Fruit fly (Drosophila melanogaster): ENCODE measurements around the gene wat.

The wat gene

dm6 chr3R:29005622-29006018 is 14.6 kb downstream of the wat start:
- TF ChIP-seq OdsH (GFP tag; optimal IDR thresholded peaks at IDR 0.05) (no peak), ey (GFP tag; optimal IDR thresholded peaks at IDR 0.05) (no peak), Dfd (GFP tag; optimal IDR thresholded peaks at IDR 0.05) (no peak), dsf (GFP tag; optimal IDR thresholded peaks at IDR 0.05; ENCODE audit: borderline replicate concordance) (no peak), Vsx2 (GFP tag; optimal IDR thresholded peaks at IDR 0.05; ENCODE audit: partially characterized antibody) (no peak), Hnf4 (GFP tag; optimal IDR thresholded peaks at IDR 0.05) (no peak), HLH106 (tag; optimal IDR thresholded peaks at IDR 0.05) (no peak), woc (GFP tag; optimal IDR thresholded peaks at IDR 0.05) (no peak), dmrt93B (GFP tag; optimal IDR thresholded peaks at IDR 0.05) (no peak), Dif (GFP tag; optimal IDR thresholded peaks at IDR 0.05; ENCODE audit: partially characterized antibody) (no peak), Sp1 (GFP tag; optimal IDR thresholded peaks at IDR 0.05) (no peak), dl (GFP tag; optimal IDR thresholded peaks at IDR 0.05; ENCODE audit: insufficient read depth in 1 of 2, partially characterized antibody in 2 of 2) (no peak), foxo (GFP tag; optimal IDR thresholded peaks at IDR 0.05) (no peak), CG32264 (GFP tag; optimal IDR thresholded peaks at IDR 0.05) (no peak), Abd-B (GFP tag; optimal IDR thresholded peaks at IDR 0.05) (no peak)

dm6 chr3R:29004884-29005621 is 15.2 kb downstream of the wat start:
- peak in 1 of 2 experiments; percentile 5 for TF ChIP-seq foxo (GFP tag; optimal IDR thresholded peaks at IDR 0.05)
- TF ChIP-seq HLH106 (tag; optimal IDR thresholded peaks at IDR 0.05), result peak; percentile 7
- TF ChIP-seq fru (GFP tag; optimal IDR thresholded peaks at IDR 0.05), result peak; percentile 24
- TF ChIP-seq Mio (GFP tag; optimal IDR thresholded peaks at IDR 0.05), result no peak
- no peak for TF ChIP-seq ey (GFP tag; optimal IDR thresholded peaks at IDR 0.05)
- peak; percentile 35 for TF ChIP-seq h (GFP tag; optimal IDR thresholded peaks at IDR 0.05)
- TF ChIP-seq rgr (GFP tag; optimal IDR thresholded peaks at IDR 0.05), result peak; percentile 1
- TF ChIP-seq lola (GFP tag; optimal IDR thresholded peaks at IDR 0.05), result no peak

dm6 chr3R:29000001-29000400 is 20.2 kb downstream of the wat start:
- TF ChIP-seq HLH106 (tag; optimal IDR thresholded peaks at IDR 0.05) (no peak), Hr83 (GFP tag; optimal IDR thresholded peaks at IDR 0.05; ENCODE audit: poor library complexity, severe bottlenecking) (no peak), Jra (GFP tag; optimal IDR thresholded peaks at IDR 0.05) (no peak), lola (GFP tag; optimal IDR thresholded peaks at IDR 0.05) (no peak), Dfd (GFP tag; optimal IDR thresholded peaks at IDR 0.05) (no peak), Rel (GFP tag; optimal IDR thresholded peaks at IDR 0.05) (no peak), Rel (tag; optimal IDR thresholded peaks at IDR 0.05) (no peak), tai (GFP tag; optimal IDR thresholded peaks at IDR 0.05) (no peak), dsf (GFP tag; optimal IDR thresholded peaks at IDR 0.05; ENCODE audit: borderline replicate concordance) (no peak), CrebA (GFP tag; optimal IDR thresholded peaks at IDR 0.05; ENCODE audit: borderline replicate concordance) (no peak)

- TF ChIP-seq GATAd (GFP tag; optimal IDR thresholded peaks at IDR 0.05) (no peak), rgr (GFP tag; optimal IDR thresholded peaks at IDR 0.05) (no peak), Abd-B (GFP tag; optimal IDR thresholded peaks at IDR 0.05) (no peak), Sp1 (GFP tag; optimal IDR thresholded peaks at IDR 0.05) (no peak), foxo (GFP tag; optimal IDR thresholded peaks at IDR 0.05) (peak in 1 of 2 experiments; percentile 11), CG32264 (GFP tag; optimal IDR thresholded peaks at IDR 0.05) (no peak), Rel (GFP tag; optimal IDR thresholded peaks at IDR 0.05) (no peak), Rel (tag; optimal IDR thresholded peaks at IDR 0.05) (no peak), usp (GFP tag; optimal IDR thresholded peaks at IDR 0.05) (no peak), fru (GFP tag; optimal IDR thresholded peaks at IDR 0.05) (peak; percentile 9), HLH106 (tag; optimal IDR thresholded peaks at IDR 0.05) (peak; percentile 29), lola (GFP tag; optimal IDR thresholded peaks at IDR 0.05) (no peak), Dif (GFP tag; optimal IDR thresholded peaks at IDR 0.05; ENCODE audit: partially characterized antibody) (no peak), sage (GFP tag; optimal IDR thresholded peaks at IDR 0.05) (no peak), Hnf4 (GFP tag; optimal IDR thresholded peaks at IDR 0.05) (no peak), psq (GFP tag; optimal IDR thresholded peaks at IDR 0.05) (no peak), pan (optimal IDR thresholded peaks at IDR 0.05) (no peak), Dfd (GFP tag; optimal IDR thresholded peaks at IDR 0.05) (no peak), Vsx2 (GFP tag; optimal IDR thresholded peaks at IDR 0.05; ENCODE audit: partially characterized antibody) (no peak)
These were observed 21.2 kb downstream of the wat start for dm6 chr3R:28998999-28999398.

Measured in whole organism, wandering third instar larva.